Worm (Caenorhabditis elegans) whole organism, L4/young adult: ENCODE measurements around the gene marc-2.

ENCODE experiments used
- W03F9.2 ChIP-seq: fragments of 150-350 bp; optimal IDR thresholded peaks from 2 replicates; lab custom pipeline; 2014; ENCODE audit warnings: missing biosample characterization, missing genetic modification characterization
- dao-5 ChIP-seq: sonication (generic microtip); optimal IDR thresholded peaks from 2 replicates; lab custom pipeline; 2016; ENCODE audit warnings: missing genotype, missing genetic modification characterization, moderate library complexity, missing compliant biosample characterization

- TF ChIP-seq dao-5 (tag; lab: Kevin White, UChicago) (no peak), W03F9.2 (tag; lab: Kevin White, UChicago) (no peak)
Observed at ce11 chrII:10653559-10653958, 7.2 kb downstream of the marc-2 start.
